Worm (Caenorhabditis elegans): ENCODE measurements around the gene cup-15.

ce11 chrII:9379796-9380195, 27.0 kb downstream of the cup-15 start, which contains the start of gene srh-48:
- no peak for TF ChIP-seq hlh-30 (tag; optimal IDR thresholded peaks at IDR 0.05; ENCODE audit: insufficient read depth)
- no peak for TF ChIP-seq sox-4 (tag; optimal IDR thresholded peaks at IDR 0.05)
- TF ChIP-seq dmd-4 (tag; optimal IDR thresholded peaks at IDR 0.05; ENCODE audit: borderline replicate concordance) = no peak
- no peak for TF ChIP-seq pha-4 (tag; optimal IDR thresholded peaks at IDR 0.05)
- no peak for TF ChIP-seq unc-55 (GFP tag; optimal IDR thresholded peaks at IDR 0.05)
- TF ChIP-seq nhr-11 (tag; optimal IDR thresholded peaks at IDR 0.05) = no peak
- TF ChIP-seq ama-1 (optimal IDR thresholded peaks at IDR 0.05) = no peak
- no peak for TF ChIP-seq elt-4 (tag; optimal IDR thresholded peaks at IDR 0.05)
- TF ChIP-seq F13H6.1 (tag; optimal IDR thresholded peaks at IDR 0.05) = no peak
- no peak for TF ChIP-seq nfya-1 (tag; optimal IDR thresholded peaks at IDR 0.05)
- no peak for TF ChIP-seq fkh-10 (GFP tag; optimal IDR thresholded peaks at IDR 0.05)
- no peak for TF ChIP-seq pqm-1 (tag; optimal IDR thresholded peaks at IDR 0.05)

Measured in whole organism, late embryonic.